Worm (Caenorhabditis elegans): ENCODE results near the gene M163.21.

M163.21 gene

ce11 chrX:14503282-14503681 lies 36.6 kb downstream of the M163.21 start:
- TF ChIP-seq flt-1 (GFP tag; IDR thresholded peaks at IDR 0.05) = no peak
- TF ChIP-seq cog-1 (tag; optimal IDR thresholded peaks at IDR 0.05) = no peak
- no peak for TF ChIP-seq ref-1 (GFP tag; conservative IDR thresholded peaks at IDR 0.05)
- TF ChIP-seq ztf-23 (GFP tag; IDR thresholded peaks at IDR 0.05) = no peak
- no peak for TF ChIP-seq T22C8.4 (GFP tag; IDR thresholded peaks at IDR 0.05)
- TF ChIP-seq ztf-29 (GFP tag; IDR thresholded peaks at IDR 0.05) = no peak

- TF ChIP-seq ztf-29 (GFP tag; IDR thresholded peaks at IDR 0.05) (peak; percentile 45; the same call in 1 of the 2 replicates), ref-1 (GFP tag; conservative IDR thresholded peaks at IDR 0.05) (no peak), ztf-23 (GFP tag; IDR thresholded peaks at IDR 0.05) (0 out of 2 replicates have a peak, but pooled peaks have one; percentile 17), klf-2 (GFP tag; conservative IDR thresholded peaks at IDR 0.05) (no peak), cog-1 (tag; optimal IDR thresholded peaks at IDR 0.05) (peak; percentile 33), tab-1 (GFP tag; IDR thresholded peaks at IDR 0.05) (peak; percentile 67; the same call in 1 of the 2 replicates), T22C8.4 (GFP tag; IDR thresholded peaks at IDR 0.05) (no peak), med-1 (GFP tag; optimal IDR thresholded peaks at IDR 0.05; ENCODE audit: insufficient read depth) (no peak), flt-1 (GFP tag; IDR thresholded peaks at IDR 0.05) (peak; percentile 73; the same call in 1 of the 2 replicates)
Measured at ce11 chrX:14503800-14504550, 37.3 kb downstream of the M163.21 start, which contains the start of gene M163.1. TSS of gene M163.1 (minus strand) at chrX:14503824.

DNA sequence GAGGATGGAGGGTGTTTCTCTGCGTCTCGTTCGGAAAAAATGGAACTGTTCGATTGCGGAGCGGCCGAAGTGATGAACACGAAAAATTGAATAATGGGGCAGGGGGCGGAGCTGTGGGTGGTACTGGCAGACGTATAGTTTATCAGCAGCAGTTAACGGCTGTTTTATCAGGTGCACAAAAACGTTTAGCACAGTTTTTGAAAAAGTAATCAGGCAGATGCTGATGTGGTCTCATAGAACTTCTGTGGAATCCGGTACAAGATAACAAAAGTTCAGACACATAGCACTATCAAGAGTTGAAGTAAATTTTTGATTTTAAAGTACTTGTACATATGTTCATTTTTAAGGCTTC lies 37.9 kb downstream of the M163.21 start:
- no peak for TF ChIP-seq klf-2 (GFP tag; conservative IDR thresholded peaks at IDR 0.05)
- no peak for TF ChIP-seq flt-1 (GFP tag; IDR thresholded peaks at IDR 0.05)
- no peak for TF ChIP-seq med-1 (GFP tag; optimal IDR thresholded peaks at IDR 0.05; ENCODE audit: insufficient read depth)
- TF ChIP-seq cog-1 (tag; optimal IDR thresholded peaks at IDR 0.05) = no peak
- TF ChIP-seq T22C8.4 (GFP tag; IDR thresholded peaks at IDR 0.05) = no peak
- TF ChIP-seq ztf-29 (GFP tag; IDR thresholded peaks at IDR 0.05) = no peak
- no peak for TF ChIP-seq ref-1 (GFP tag; conservative IDR thresholded peaks at IDR 0.05)
- TF ChIP-seq ztf-23 (GFP tag; IDR thresholded peaks at IDR 0.05) = no peak
- TF ChIP-seq tab-1 (GFP tag; IDR thresholded peaks at IDR 0.05) = no peak

DNA sequence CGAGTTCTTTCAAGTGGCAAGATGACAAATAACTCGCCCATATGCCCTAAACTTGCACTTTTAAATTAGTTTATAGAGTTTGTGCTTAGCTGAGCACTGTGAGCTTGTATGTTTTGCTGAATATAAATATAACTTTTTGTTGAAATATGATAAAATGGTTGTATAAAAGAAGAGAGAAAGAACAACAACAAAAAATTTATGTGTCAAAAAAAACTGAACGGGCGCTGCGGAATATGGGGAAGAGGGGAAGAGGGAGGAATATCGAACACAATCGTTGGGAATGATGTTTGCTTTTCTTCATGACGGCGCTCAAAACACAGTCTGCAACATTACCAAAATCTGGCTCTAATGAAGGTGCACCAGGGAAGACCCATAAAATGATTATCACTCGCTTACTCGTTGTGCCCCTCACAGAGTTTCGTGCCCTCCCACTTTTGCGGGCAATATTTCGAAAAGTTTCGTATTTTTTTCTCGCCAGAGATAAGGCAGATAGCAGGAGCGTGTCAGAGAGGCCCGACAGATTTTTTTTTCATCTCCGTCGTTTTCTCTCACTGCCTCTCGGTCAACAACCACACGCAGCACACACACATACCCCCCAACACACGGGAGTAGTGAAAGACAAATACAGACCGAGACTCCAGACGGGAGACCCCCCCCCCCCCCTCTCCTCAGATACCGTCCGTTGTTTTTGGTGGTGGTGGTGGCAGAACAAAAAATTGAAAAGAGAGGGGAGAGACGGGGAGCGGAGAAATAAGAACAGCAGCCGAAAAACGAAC lies 39.1 kb downstream of the M163.21 start:
- no peak for TF ChIP-seq ztf-23 (GFP tag; IDR thresholded peaks at IDR 0.05)
- TF ChIP-seq klf-2 (GFP tag; conservative IDR thresholded peaks at IDR 0.05) = no peak
- TF ChIP-seq flt-1 (GFP tag; IDR thresholded peaks at IDR 0.05) = peak; percentile 18; the same call in 1 of the 2 replicates
- no peak for TF ChIP-seq cog-1 (tag; optimal IDR thresholded peaks at IDR 0.05)
- no peak for TF ChIP-seq T22C8.4 (GFP tag; IDR thresholded peaks at IDR 0.05)

DNA sequence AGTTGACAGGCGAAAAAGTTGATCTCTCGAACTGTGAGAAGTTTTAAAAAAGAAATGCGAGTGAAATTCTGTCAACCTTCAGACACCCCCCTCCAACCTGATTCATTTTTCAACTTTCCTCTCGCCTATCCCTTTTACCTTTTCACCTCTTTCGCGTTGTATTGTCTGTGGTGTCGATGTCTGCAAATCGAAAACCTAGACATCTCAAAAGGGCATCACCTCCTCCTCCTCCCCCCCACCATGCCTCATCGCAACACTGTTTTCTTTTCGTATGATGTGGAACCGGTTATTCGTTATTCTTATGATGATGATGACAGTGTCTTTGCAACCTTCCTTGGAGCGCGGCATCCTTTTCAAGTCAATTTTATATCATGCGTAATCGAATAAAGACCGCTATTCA lies 41.4 kb downstream of the M163.21 start:
- TF ChIP-seq ref-1 (GFP tag; conservative IDR thresholded peaks at IDR 0.05) (no peak), T22C8.4 (GFP tag; IDR thresholded peaks at IDR 0.05) (no peak), med-1 (GFP tag; optimal IDR thresholded peaks at IDR 0.05; ENCODE audit: insufficient read depth) (no peak)

DNA sequence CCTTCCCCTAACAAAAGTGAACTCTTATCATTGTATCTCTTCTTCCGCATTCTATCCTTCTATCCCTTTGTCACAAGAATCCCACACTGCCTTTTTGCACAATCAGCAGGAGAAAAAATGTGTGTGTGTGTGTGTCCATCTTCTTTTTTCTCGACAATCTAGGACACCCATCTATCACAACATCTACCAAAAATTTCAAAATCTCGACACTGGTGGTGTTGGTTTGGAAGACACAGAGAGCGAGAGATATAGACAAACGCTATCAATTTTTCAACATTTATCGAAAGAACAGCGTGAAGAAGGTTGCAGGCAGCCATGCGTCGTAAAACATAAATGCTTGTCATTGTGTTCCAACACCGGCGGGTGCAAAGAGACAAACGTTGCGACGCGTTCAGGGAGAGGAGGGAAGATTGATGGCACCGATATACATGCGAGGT lies 42.2 kb downstream of the M163.21 start:
- TF ChIP-seq flt-1 (GFP tag; IDR thresholded peaks at IDR 0.05) (no peak), ztf-23 (GFP tag; IDR thresholded peaks at IDR 0.05) (no peak), ref-1 (GFP tag; conservative IDR thresholded peaks at IDR 0.05) (no peak), T22C8.4 (GFP tag; IDR thresholded peaks at IDR 0.05) (no peak), cog-1 (tag; optimal IDR thresholded peaks at IDR 0.05) (no peak), klf-2 (GFP tag; conservative IDR thresholded peaks at IDR 0.05) (no peak)

DNA sequence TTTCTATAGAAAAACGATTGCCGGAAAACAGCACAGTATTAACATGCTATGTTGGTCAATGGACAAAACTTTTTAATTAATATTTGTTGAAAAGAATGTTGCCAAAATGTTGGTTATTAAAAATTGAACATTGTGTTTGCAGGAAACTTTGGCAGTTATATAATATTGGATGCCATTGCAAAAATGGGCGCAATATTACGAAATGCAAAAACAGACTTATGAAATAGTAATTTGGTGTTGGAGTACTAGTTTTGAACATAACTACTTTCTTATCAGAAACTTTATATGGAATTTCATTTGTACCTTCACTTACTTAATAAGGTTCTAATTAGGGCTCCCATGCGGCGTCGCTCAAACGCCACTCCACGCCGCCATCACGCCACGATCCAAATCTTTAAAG lies 43.7 kb downstream of the M163.21 start:
- no peak for TF ChIP-seq ztf-29 (GFP tag; IDR thresholded peaks at IDR 0.05)
- no peak for TF ChIP-seq flt-1 (GFP tag; IDR thresholded peaks at IDR 0.05)
- no peak for TF ChIP-seq ref-1 (GFP tag; conservative IDR thresholded peaks at IDR 0.05)
- no peak for TF ChIP-seq cog-1 (tag; optimal IDR thresholded peaks at IDR 0.05)
- TF ChIP-seq klf-2 (GFP tag; conservative IDR thresholded peaks at IDR 0.05) = no peak
- no peak for TF ChIP-seq tab-1 (GFP tag; IDR thresholded peaks at IDR 0.05)
- no peak for TF ChIP-seq med-1 (GFP tag; optimal IDR thresholded peaks at IDR 0.05; ENCODE audit: insufficient read depth)
- TF ChIP-seq ztf-23 (GFP tag; IDR thresholded peaks at IDR 0.05) = no peak
- no peak for TF ChIP-seq T22C8.4 (GFP tag; IDR thresholded peaks at IDR 0.05)

DNA sequence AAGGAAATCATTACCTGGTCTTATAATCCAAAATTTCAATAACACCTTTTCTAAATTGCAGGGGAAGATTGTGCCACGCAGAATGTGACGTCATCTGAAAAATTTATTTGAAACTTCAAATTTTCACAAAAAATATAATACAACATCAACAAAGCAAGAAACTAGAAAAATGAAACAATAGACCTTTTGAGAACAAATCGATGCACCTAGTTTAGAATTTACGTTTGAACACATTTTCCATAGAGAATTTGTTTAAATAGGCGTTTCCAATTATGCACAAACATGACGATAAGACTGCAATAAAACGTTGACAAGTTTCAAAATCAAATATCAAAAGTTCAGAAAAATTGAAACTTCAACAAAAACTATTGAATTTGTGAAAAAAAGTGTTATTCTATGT lies 46.2 kb downstream of the M163.21 start, which contains the start of gene fbxa-141:
TSS of gene fbxa-141 (minus strand) at position 101 of the 400 bp plus-strand sequence.
- TF ChIP-seq T22C8.4 (GFP tag; IDR thresholded peaks at IDR 0.05) (no peak), flt-1 (GFP tag; IDR thresholded peaks at IDR 0.05) (no peak)

ce11 chrX:14513462-14513861 lies 46.8 kb downstream of the M163.21 start:
- no peak for TF ChIP-seq ztf-29 (GFP tag; IDR thresholded peaks at IDR 0.05)
- no peak for TF ChIP-seq ztf-23 (GFP tag; IDR thresholded peaks at IDR 0.05)
- TF ChIP-seq klf-2 (GFP tag; conservative IDR thresholded peaks at IDR 0.05) = no peak
- no peak for TF ChIP-seq cog-1 (tag; optimal IDR thresholded peaks at IDR 0.05)
- peak; percentile 54; the same call in 1 of the 2 replicates for TF ChIP-seq T22C8.4 (GFP tag; IDR thresholded peaks at IDR 0.05)

DNA sequence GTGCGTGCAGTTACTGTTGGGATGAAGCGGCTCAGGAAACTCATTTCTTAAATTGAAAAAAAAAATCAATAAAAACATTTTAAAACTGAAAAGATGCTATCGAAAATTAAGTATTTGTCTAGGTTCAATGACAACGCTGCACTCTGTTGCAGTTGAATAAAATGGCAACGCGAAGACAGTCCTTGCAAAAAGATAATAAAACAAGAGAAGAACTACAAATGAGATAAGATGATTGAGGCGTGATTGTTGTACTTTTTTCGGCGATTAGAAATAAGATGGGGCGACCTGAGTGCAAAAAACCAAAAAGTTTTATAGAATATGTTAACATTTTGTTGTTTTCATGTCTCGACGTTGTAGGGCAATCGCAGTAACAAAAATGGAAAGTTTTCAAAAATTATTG lies 48.4 kb downstream of the M163.21 start, which contains the start of gene gcsh-1:
TSS of gene gcsh-1 (minus strand) at position 46 of the 400 bp plus-strand sequence.
- TF ChIP-seq med-1 (GFP tag; optimal IDR thresholded peaks at IDR 0.05; ENCODE audit: insufficient read depth) = no peak
- TF ChIP-seq klf-2 (GFP tag; conservative IDR thresholded peaks at IDR 0.05) = no peak
- TF ChIP-seq flt-1 (GFP tag; IDR thresholded peaks at IDR 0.05) = no peak
- no peak for TF ChIP-seq ztf-29 (GFP tag; IDR thresholded peaks at IDR 0.05)
- no peak for TF ChIP-seq cog-1 (tag; optimal IDR thresholded peaks at IDR 0.05)
- TF ChIP-seq T22C8.4 (GFP tag; IDR thresholded peaks at IDR 0.05) = no peak
- no peak for TF ChIP-seq ref-1 (GFP tag; conservative IDR thresholded peaks at IDR 0.05)
- no peak for TF ChIP-seq ztf-23 (GFP tag; IDR thresholded peaks at IDR 0.05)
- TF ChIP-seq tab-1 (GFP tag; IDR thresholded peaks at IDR 0.05) = no peak
